Fruit fly (Drosophila melanogaster): ENCODE data around the gene TfIIA-L.

The TfIIA-L gene

dm6 chr3R:27283645-27284044 is 32.7 kb downstream of the TfIIA-L start, which contains the start of gene CG3368 (continued):
- TF ChIP-seq CG4328 (GFP tag; optimal IDR thresholded peaks at IDR 0.05) (no peak), pho (GFP tag; optimal IDR thresholded peaks at IDR 0.05) (no peak), CG7745 (tag; optimal IDR thresholded peaks at IDR 0.05) (no peak), cwo (GFP tag; optimal IDR thresholded peaks at IDR 0.05) (no peak), CG31388 (GFP tag; optimal IDR thresholded peaks at IDR 0.05) (no peak), Ets65A (GFP tag) (peak; percentile 9), maf-S (GFP tag; optimal IDR thresholded peaks at IDR 0.05) (no peak), CG10209 (GFP tag; optimal IDR thresholded peaks at IDR 0.05) (no peak), CG2875 (GFP tag; optimal IDR thresholded peaks at IDR 0.05) (no peak), jigr1 (GFP tag; IDR thresholded peaks at IDR 0.05) (no peak), Fer1 (GFP tag; optimal IDR thresholded peaks at IDR 0.05) (no peak), gsb-n (tag; optimal IDR thresholded peaks at IDR 0.05) (no peak), Trl (optimal IDR thresholded peaks at IDR 0.05) (no peak), Trl (GFP tag; optimal IDR thresholded peaks at IDR 0.05) (no peak), CG13624 (GFP tag; optimal IDR thresholded peaks at IDR 0.05) (no peak), Ssrp (tag; optimal IDR thresholded peaks at IDR 0.05) (no peak), CG16779 (GFP tag; IDR thresholded peaks at IDR 0.05) (no peak), CG7987 (GFP tag; optimal IDR thresholded peaks at IDR 0.05) (no peak), Mrtf (GFP tag; IDR thresholded peaks at IDR 0.05) (no peak), CG6175 (GFP tag; IDR thresholded peaks at IDR 0.05) (no peak), CG4404 (GFP tag; IDR thresholded peaks at IDR 0.05) (no peak), twi (tag; optimal IDR thresholded peaks at IDR 0.05) (no peak), CG13424 (tag; optimal IDR thresholded peaks at IDR 0.05) (no peak), CG5180 (GFP tag; optimal IDR thresholded peaks at IDR 0.05) (no peak), CG7928 (GFP tag; optimal IDR thresholded peaks at IDR 0.05) (peak; percentile 93), sug (tag; optimal IDR thresholded peaks at IDR 0.05) (peak; percentile 13), CG3281 (GFP tag; optimal IDR thresholded peaks at IDR 0.05) (no peak), Sry-β (GFP tag; optimal IDR thresholded peaks at IDR 0.05) (no peak), crp (GFP tag; optimal IDR thresholded peaks at IDR 0.05) (peak in 1 of 2 experiments; percentile 25), rib (GFP tag; IDR thresholded peaks at IDR 0.05) (no peak), MESR4 (GFP tag; optimal IDR thresholded peaks at IDR 0.05) (peak; percentile 55), CG9609 (GFP tag; optimal IDR thresholded peaks at IDR 0.05) (no peak), lab (GFP tag; optimal IDR thresholded peaks at IDR 0.05) (no peak), CG13894 (tag; optimal IDR thresholded peaks at IDR 0.05) (peak; percentile 30), scrt (GFP tag; optimal IDR thresholded peaks at IDR 0.05) (no peak), Side (GFP tag; optimal IDR thresholded peaks at IDR 0.05) (no peak), Opbp (GFP tag; IDR thresholded peaks at IDR 0.05; ENCODE audit: partially characterized antibody) (peak; percentile 75; the same call in 2 of the 3 replicates), CG1024 (GFP tag; IDR thresholded peaks at IDR 0.05) (no peak), BtbVII (GFP tag; optimal IDR thresholded peaks at IDR 0.05) (no peak), NC2α (GFP tag; optimal IDR thresholded peaks at IDR 0.05) (no peak), ac (GFP tag; optimal IDR thresholded peaks at IDR 0.05) (no peak), CG14965 (GFP tag; optimal IDR thresholded peaks at IDR 0.05; ENCODE audit: borderline replicate concordance) (no peak), CkIIα-i1 (GFP tag; IDR thresholded peaks at IDR 0.05) (no peak), zen (tag; optimal IDR thresholded peaks at IDR 0.05) (no peak), yki (optimal IDR thresholded peaks at IDR 0.05) (no peak), E2f2 (GFP tag; IDR thresholded peaks at IDR 0.05) (peak; percentile 66), klu (GFP tag; IDR thresholded peaks at IDR 0.05) (no peak), Bteb2 (GFP tag; optimal IDR thresholded peaks at IDR 0.05) (no peak), CG1529 (GFP tag; optimal IDR thresholded peaks at IDR 0.05) (no peak), dimm (GFP tag; IDR thresholded peaks at IDR 0.05) (no peak), CG10147 (GFP tag; optimal IDR thresholded peaks at IDR 0.05) (no peak), luna (GFP tag; optimal IDR thresholded peaks at IDR 0.05) (no peak)

Measured in whole organism, embryonic.